Worm (Caenorhabditis elegans): Measurements from ENCODE around the gene Y49F6B.6.

ce11 chrII:3512240-3512639, 39.3 kb downstream of the Y49F6B.6 start, which contains the start of gene Y49F6B.19:
- no peak for TF ChIP-seq lin-15B (tag; optimal IDR thresholded peaks at IDR 0.05)
- no peak for TF ChIP-seq egl-27 (tag; optimal IDR thresholded peaks at IDR 0.05)
- TF ChIP-seq pqm-1 (tag; optimal IDR thresholded peaks at IDR 0.05) = no peak
- TF ChIP-seq unc-98 (GFP tag; IDR thresholded peaks at IDR 0.05) = no peak
- no peak for TF ChIP-seq elt-3 (tag; optimal IDR thresholded peaks at IDR 0.05)
- TF ChIP-seq C04F5.9 (tag; optimal IDR thresholded peaks at IDR 0.05) = no peak
- TF ChIP-seq lir-3 (tag; optimal IDR thresholded peaks at IDR 0.05; ENCODE audit: poor library complexity) = no peak
- no peak for TF ChIP-seq unc-62 (GFP tag; optimal IDR thresholded peaks at IDR 0.05)
- TF ChIP-seq hlh-4 (tag; optimal IDR thresholded peaks at IDR 0.05) = no peak

All from whole organism, L1 larva.